Fruit fly (Drosophila melanogaster): ENCODE measurements around the gene CG10616.

CG10616 gene

DNA sequence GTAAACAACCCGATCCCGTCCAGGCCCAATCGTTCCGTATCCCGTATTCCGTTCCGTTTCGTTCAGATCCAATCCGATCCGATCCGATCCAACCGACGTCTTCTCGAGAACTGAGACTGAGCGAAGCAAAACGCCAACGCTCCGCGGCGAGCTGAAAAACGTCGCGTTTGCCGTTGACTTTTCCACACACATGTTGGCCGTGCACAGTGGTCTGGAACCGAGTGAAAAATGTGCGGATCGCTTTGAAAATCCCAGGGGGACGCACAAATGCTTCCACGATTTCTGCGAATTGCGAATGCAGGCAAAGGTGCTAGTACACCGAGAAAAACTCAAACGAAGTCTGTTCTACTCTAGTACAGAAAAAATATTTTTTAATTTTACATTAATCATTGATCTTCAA lies 13.4 kb downstream of the CG10616 start, which contains the start of gene CG10663 (continued):
- TF ChIP-seq MESR4 (GFP tag; optimal IDR thresholded peaks at IDR 0.05) (no peak), ftz-f1 (GFP tag; optimal IDR thresholded peaks at IDR 0.05) (no peak), HHEX (GFP tag; optimal IDR thresholded peaks at IDR 0.05) (no peak), slp2 (GFP tag; optimal IDR thresholded peaks at IDR 0.05) (no peak), yki (optimal IDR thresholded peaks at IDR 0.05) (no peak), D19B (GFP tag; optimal IDR thresholded peaks at IDR 0.05) (no peak), H2.0 (GFP tag; IDR thresholded peaks at IDR 0.05) (no peak), CG16813 (GFP tag; IDR thresholded peaks at IDR 0.05; ENCODE audit: partially characterized antibody) (peak; percentile 43; the same call in 1 of the 3 replicates), CG15073 (GFP tag; optimal IDR thresholded peaks at IDR 0.05) (no peak), bbx (GFP tag; IDR thresholded peaks at IDR 0.05; ENCODE audit: partially characterized antibody) (peak; percentile 60; the same call in 1 of the 2 replicates), nom (GFP tag; optimal IDR thresholded peaks at IDR 0.05) (no peak), twi (tag; optimal IDR thresholded peaks at IDR 0.05) (peak; percentile 96), dm (GFP tag; optimal IDR thresholded peaks at IDR 0.05) (peak; percentile 45), CG10462 (GFP tag; optimal IDR thresholded peaks at IDR 0.05) (no peak), CTCF (GFP tag; optimal IDR thresholded peaks at IDR 0.05) (no peak), Spps (tag; optimal IDR thresholded peaks at IDR 0.05) (no peak), CG14710 (tag; optimal IDR thresholded peaks at IDR 0.05) (no peak), CG15479 (GFP tag; optimal IDR thresholded peaks at IDR 0.05) (no peak), dmrt11E (tag; optimal IDR thresholded peaks at IDR 0.05) (no peak), CG4730 (GFP tag; IDR thresholded peaks at IDR 0.05) (no peak), Hr51 (GFP tag; optimal IDR thresholded peaks at IDR 0.05) (no peak), danr (GFP tag; IDR thresholded peaks at IDR 0.05) (no peak), CrebB (tag; optimal IDR thresholded peaks at IDR 0.05) (no peak), CG1647 (GFP tag; optimal IDR thresholded peaks at IDR 0.05) (no peak), zen2 (GFP tag; IDR thresholded peaks at IDR 0.05; ENCODE audit: partially characterized antibody) (0 out of 3 replicates have a peak, but pooled peaks have one; percentile 23), zfh2 (GFP tag; optimal IDR thresholded peaks at IDR 0.05) (no peak), CG11696 (GFP tag; IDR thresholded peaks at IDR 0.05) (0 out of 2 replicates have a peak, but pooled peaks have one; percentile 2), dan (GFP tag; IDR thresholded peaks at IDR 0.05) (no peak), CG34224 (GFP tag; IDR thresholded peaks at IDR 0.05; ENCODE audit: partially characterized antibody) (no peak), CG12659 (GFP tag; optimal IDR thresholded peaks at IDR 0.05) (no peak), sqz (GFP tag; optimal IDR thresholded peaks at IDR 0.05) (no peak)

dm6 chr3L:12486175-12486574 lies 14.6 kb downstream of the CG10616 start:
- no peak; the same call in 1 of the 2 replicates for TF ChIP-seq inv (GFP tag; IDR thresholded peaks at IDR 0.05; ENCODE audit: partially characterized antibody)
- 0 out of 3 replicates have a peak, but pooled peaks have one; percentile 33 for TF ChIP-seq CG7963 (GFP tag; IDR thresholded peaks at IDR 0.05; ENCODE audit: partially characterized antibody)
- TF ChIP-seq CG4854 (GFP tag; optimal IDR thresholded peaks at IDR 0.05): no peak
- TF ChIP-seq Scr (GFP tag; IDR thresholded peaks at IDR 0.05; ENCODE audit: partially characterized antibody): 0 out of 2 replicates have a peak, but pooled peaks have one; percentile 25
- TF ChIP-seq CG14860 (GFP tag; IDR thresholded peaks at IDR 0.05; ENCODE audit: partially characterized antibody): peak; percentile 65; the same call in 2 of the 3 replicates
- TF ChIP-seq CG16813 (GFP tag; IDR thresholded peaks at IDR 0.05; ENCODE audit: partially characterized antibody): peak; percentile 47; the same call in 1 of the 3 replicates
- TF ChIP-seq nerfin-2 (GFP tag; IDR thresholded peaks at IDR 0.05; ENCODE audit: partially characterized antibody): peak; percentile 54
- 0 out of 2 replicates have a peak, but pooled peaks have one; percentile 28 for TF ChIP-seq sna (GFP tag; IDR thresholded peaks at IDR 0.05; ENCODE audit: partially characterized antibody)
- TF ChIP-seq HLH4C (GFP tag; IDR thresholded peaks at IDR 0.05; ENCODE audit: partially characterized antibody): peak; percentile 58
- peak; percentile 47; the same call in 1 of the 3 replicates for TF ChIP-seq vnd (GFP tag; IDR thresholded peaks at IDR 0.05; ENCODE audit: partially characterized antibody)
- no peak for TF ChIP-seq Optix (GFP tag; IDR thresholded peaks at IDR 0.05)
- TF ChIP-seq Fer3 (tag; optimal IDR thresholded peaks at IDR 0.05): no peak
